Fruit fly (Drosophila melanogaster) whole organism, pupa: ENCODE measurements around the gene CG33233.

Experiments
- CG14655 ChIP-seq: fragments of 200-800 bp; sonication (Bioruptor generic); optimal IDR thresholded peaks from 3 replicates; lab custom pipeline; 2017; ENCODE audit warnings: mild to moderate bottlenecking, missing biosample characterization, missing genetic modification reagents, missing genetic modification characterization
- CG9948 ChIP-seq: fragments of 200-800 bp; sonication (Bioruptor generic); optimal IDR thresholded peaks from 2 replicates; lab custom pipeline; 2018; ENCODE audit warnings: missing biosample characterization, mild to moderate bottlenecking, missing genetic modification characterization, moderate library complexity

DNA sequence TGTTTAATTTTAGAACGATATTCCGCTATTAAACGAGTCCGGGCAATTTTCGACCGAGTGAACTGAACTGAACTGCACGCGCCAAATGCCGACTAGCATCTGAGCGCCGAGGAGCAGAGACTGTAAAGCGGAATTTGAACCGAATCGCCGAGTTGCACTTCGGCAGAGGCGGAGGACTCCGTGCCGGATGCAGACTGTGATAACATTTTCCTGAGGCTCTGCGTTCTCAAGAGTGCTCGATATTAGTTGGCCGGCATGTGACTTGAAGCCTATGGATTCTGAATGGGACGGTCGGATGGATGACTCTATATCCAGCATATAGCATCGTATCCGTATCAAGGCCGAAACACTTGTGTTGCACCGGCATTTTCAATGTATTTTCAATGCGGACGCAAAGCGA is 29.5 kb upstream of the CG33233 start, which contains the start of gene Pxn:
- TF ChIP-seq CG14655 (GFP tag; lab: Kevin White, UChicago) (no peak), CG9948 (no peak)
